Worm (Caenorhabditis elegans) whole organism, L2 larva: ENCODE measurements around the gene oac-24.

ENCODE experiments used
- C34F6.9 ChIP-seq: fragments of 150-350 bp; optimal IDR thresholded peaks from 2 replicates; lab custom pipeline; 2014; ENCODE audit warnings: missing biosample characterization, missing genetic modification characterization
- F13H6.1 ChIP-seq: sonication (generic microtip); optimal IDR thresholded peaks from 2 replicates; lab custom pipeline; 2016; ENCODE audit warnings: missing genetic modification characterization, missing compliant biosample characterization
- R02D3.7 ChIP-seq: fragments of 150-350 bp; optimal IDR thresholded peaks from 2 replicates; lab custom pipeline; 2014; ENCODE audit warnings: missing biosample characterization, missing genetic modification characterization
- Y55F3AM.14 ChIP-seq: fragments of 200-800 bp; sonication (Bioruptor generic); optimal IDR thresholded peaks from 2 replicates; lab custom pipeline; 2018; ENCODE audit warnings: mild to moderate bottlenecking, missing genetic modification characterization, missing compliant biosample characterization
- ZK546.5 ChIP-seq: sonication (generic microtip); optimal IDR thresholded peaks from 2 replicates; lab custom pipeline; 2017; ENCODE audit warnings: missing biosample characterization, missing genetic modification characterization
- aly-2 ChIP-seq: fragments of 150-350 bp; optimal IDR thresholded peaks from 2 replicates; lab custom pipeline; 2014; ENCODE audit warnings: missing biosample characterization, missing genetic modification characterization
- ama-1 ChIP-seq: fragments of 150-350 bp; optimal IDR thresholded peaks from 2 replicates; lab custom pipeline; 2018; ENCODE audit warnings: inconsistent platforms
- ceh-16 ChIP-seq: fragments of 150-350 bp; optimal IDR thresholded peaks from 2 replicates; lab custom pipeline; 2014; ENCODE audit warnings: missing biosample characterization, missing genetic modification characterization
- crh-2 ChIP-seq: sonication (generic microtip); optimal IDR thresholded peaks from 2 replicates; lab custom pipeline; 2017; ENCODE audit warnings: missing biosample characterization, missing genetic modification characterization
- dmd-4 ChIP-seq: sonication (generic microtip); optimal IDR thresholded peaks from 2 replicates; lab custom pipeline; 2017; ENCODE audit warnings: missing biosample characterization, missing genetic modification characterization
- elt-1 ChIP-seq: fragments of 150-350 bp; optimal IDR thresholded peaks from 2 replicates; lab custom pipeline; 2014; ENCODE audit warnings: missing biosample characterization, missing genetic modification characterization
- elt-3 ChIP-seq: sonication (generic microtip); optimal IDR thresholded peaks from 2 replicates; lab custom pipeline; 2017; ENCODE audit warnings: missing biosample characterization, missing genetic modification characterization
- fos-1 ChIP-seq: fragments of 150-350 bp; optimal IDR thresholded peaks from 2 replicates; lab custom pipeline; 2014; ENCODE audit warnings: missing biosample characterization, missing genetic modification characterization
- gmeb-1 ChIP-seq: fragments of 150-350 bp; optimal IDR thresholded peaks from 2 replicates; lab custom pipeline; 2014; ENCODE audit warnings: missing biosample characterization, missing genetic modification characterization
- lin-11 ChIP-seq: fragments of 150-350 bp; sonication (generic microtip); optimal IDR thresholded peaks from 2 replicates; lab custom pipeline; 2014; ENCODE audit warnings: missing biosample characterization, missing genetic modification characterization, inconsistent platforms, mixed read lengths
- lin-13 ChIP-seq: fragments of 150-350 bp; optimal IDR thresholded peaks from 2 replicates; lab custom pipeline; 2014; ENCODE audit warnings: missing biosample characterization, missing genetic modification reagents, missing genetic modification characterization
- lsy-2 ChIP-seq, 2 experiments: fragments of 150-350 bp in 1 of 2; sonication (generic microtip) in 1 of 2; optimal IDR thresholded peaks; 2 replicates each; lab custom pipeline; 2014 to 2017; ENCODE audit warnings: missing biosample characterization in 2 of 2, missing genetic modification characterization in 2 of 2
- mab-5 ChIP-seq: fragments of 150-350 bp; optimal IDR thresholded peaks from 2 replicates; lab custom pipeline; 2014; ENCODE audit warnings: missing biosample characterization, missing genetic modification characterization
- mbf-1 ChIP-seq: sonication (generic microtip); optimal IDR thresholded peaks from 2 replicates; lab custom pipeline; 2017; ENCODE audit warnings: missing biosample characterization, missing genetic modification characterization
- mdl-1 ChIP-seq, 2 experiments: fragments of 150-350 bp in 1 of 2; sonication (generic microtip) in 1 of 2; optimal IDR thresholded peaks; 2 replicates each; lab custom pipeline; 2017; ENCODE audit warnings: missing biosample characterization in 2 of 2, missing genetic modification characterization in 2 of 2
- nhr-11 ChIP-seq: fragments of 150-350 bp; optimal IDR thresholded peaks from 2 replicates; lab custom pipeline; 2014; ENCODE audit warnings: missing biosample characterization, missing genetic modification characterization
- nhr-12 ChIP-seq: fragments of 150-350 bp; optimal IDR thresholded peaks from 2 replicates; lab custom pipeline; 2014; ENCODE audit warnings: missing biosample characterization, missing genetic modification characterization
- nhr-129 ChIP-seq: fragments of 150-350 bp; optimal IDR thresholded peaks from 2 replicates; lab custom pipeline; 2014; ENCODE audit warnings: missing biosample characterization, missing genetic modification characterization
- nhr-21 ChIP-seq: fragments of 150-350 bp; optimal IDR thresholded peaks from 2 replicates; lab custom pipeline; 2014; ENCODE audit warnings: missing biosample characterization, missing genetic modification characterization
- nhr-237 ChIP-seq: fragments of 150-350 bp; optimal IDR thresholded peaks from 2 replicates; lab custom pipeline; 2014; ENCODE audit warnings: missing biosample characterization, missing genetic modification characterization
- nhr-25 ChIP-seq: fragments of 150-350 bp; sonication (generic microtip); optimal IDR thresholded peaks from 3 replicates; lab custom pipeline; 2014; ENCODE audit warnings: missing biosample characterization, missing genetic modification characterization
- sem-4 ChIP-seq: fragments of 150-350 bp; optimal IDR thresholded peaks from 2 replicates; lab custom pipeline; 2014; ENCODE audit warnings: missing biosample characterization, missing genetic modification reagents, missing genetic modification characterization
- skn-1 ChIP-seq: sonication (generic microtip); optimal IDR thresholded peaks from 2 replicates; lab custom pipeline; 2017; ENCODE audit warnings: missing biosample characterization, missing genetic modification characterization
- sma-3 ChIP-seq: sonication (generic microtip); optimal IDR thresholded peaks from 2 replicates; lab custom pipeline; 2016; ENCODE audit warnings: missing genetic modification reagents, missing genetic modification characterization, missing compliant biosample characterization
- sma-9 ChIP-seq, 2 experiments: fragments of 150-350 bp in 1 of 2; sonication (generic microtip) in 1 of 2; optimal IDR thresholded peaks; 2 replicates each; lab custom pipeline; 2014 to 2016; ENCODE audit warnings: missing genetic modification characterization in 2 of 2, mild to moderate bottlenecking in 1 of 2, missing biosample characterization in 1 of 2, missing compliant biosample characterization in 1 of 2, missing genetic modification reagents in 1 of 2, moderate library complexity in 1 of 2
- unc-55 ChIP-seq: fragments of 150-350 bp; sonication (generic microtip); optimal IDR thresholded peaks from 3 replicates; lab custom pipeline; 2014; ENCODE audit warnings: missing biosample characterization, missing genetic modification reagents, missing genetic modification characterization
- unc-62 ChIP-seq: fragments of 150-350 bp; optimal IDR thresholded peaks from 2 replicates; lab custom pipeline; 2014; ENCODE audit warnings: missing biosample characterization, missing genetic modification reagents, missing genetic modification characterization
- zag-1 ChIP-seq: fragments of 150-350 bp; optimal IDR thresholded peaks from 2 replicates; lab custom pipeline; 2014; ENCODE audit warnings: missing biosample characterization, missing genetic modification characterization
- ztf-1 ChIP-seq: fragments of 200-800 bp; sonication (Bioruptor generic); conservative IDR thresholded peaks from 2 replicates; pipeline ENCODE4 v1.3.6; 2022; ENCODE audit warnings: missing genetic modification characterization, missing compliant biosample characterization
- ztf-11 ChIP-seq: sonication (generic microtip); optimal IDR thresholded peaks from 2 replicates; lab custom pipeline; 2017; ENCODE audit warnings: missing biosample characterization, missing genetic modification characterization

The oac-24 gene

ce11 chrV:4719965-4720364 is 9.4 kb downstream of the oac-24 start, which contains the start of gene prx-6:
prx-6 (minus strand) TSS chrV:4720093.
- TF ChIP-seq fos-1 (peak; percentile 41), gmeb-1 (peak; percentile 6), ama-1 (lab: Kevin White, UChicago) (no peak), nhr-129 (no peak), mdl-1 (tag; optimal IDR thresholded peaks at IDR 0.05; lab: Kevin White, UChicago) (no peak), lin-11 (tag; lab: Kevin White, UChicago) (no peak), lin-13 (GFP tag; lab: Kevin White, UChicago) (no peak), crh-2 (tag; lab: Kevin White, UChicago) (peak; percentile 66)
- TF ChIP-seq, all 48 proteins: peak for 3

- no peak for TF ChIP-seq C34F6.9 (tag; lab: Kevin White, UChicago)
- peak; percentile 5 for TF ChIP-seq sma-9 (GFP tag; optimal IDR thresholded peaks at IDR 0.05; lab: Kevin White, UChicago)
- TF ChIP-seq sma-9 (tag; optimal IDR thresholded peaks at IDR 0.05; lab: Kevin White, UChicago) = no peak
- peak; percentile 12 for TF ChIP-seq gmeb-1
- TF ChIP-seq fos-1 = peak; percentile 91
- peak; percentile 50 for TF ChIP-seq crh-2 (tag; lab: Kevin White, UChicago)
Measured at ce11 chrV:4720884-4721464, 10.4 kb downstream of the oac-24 start.

- no peak for TF ChIP-seq unc-55 (GFP tag; lab: Kevin White, UChicago)
- no peak for TF ChIP-seq lin-13 (GFP tag; lab: Kevin White, UChicago)
- no peak for TF ChIP-seq ztf-11 (tag; lab: Kevin White, UChicago)
- TF ChIP-seq dmd-4 = no peak
- no peak for TF ChIP-seq mab-5
- TF ChIP-seq nhr-237 = no peak
Measured at ce11 chrV:4722314-4722713, 11.8 kb downstream of the oac-24 start, which contains the start of gene F39G3.5. F39G3.5 (plus strand) TSS chrV:4722614.

ce11 chrV:4724453-4724852 is 13.9 kb downstream of the oac-24 start, which contains the start of gene F39G3.4:
F39G3.4 (plus strand) TSS chrV:4724753.
- TF ChIP-seq elt-1 (tag; lab: Kevin White, UChicago) = no peak
- no peak for TF ChIP-seq lsy-2 (tag; optimal IDR thresholded peaks at IDR 0.05; lab: Kevin White, UChicago)
- no peak for TF ChIP-seq crh-2 (tag; lab: Kevin White, UChicago)
- TF ChIP-seq elt-3 = no peak
- no peak for TF ChIP-seq sma-3 (GFP tag; lab: Kevin White, UChicago)
- no peak for TF ChIP-seq dmd-4
- TF ChIP-seq ztf-11 (tag; lab: Kevin White, UChicago) = no peak
- no peak for TF ChIP-seq ama-1 (lab: Kevin White, UChicago)

- TF ChIP-seq Y55F3AM.14 (GFP tag; lab: Kevin White, UChicago) (peak; percentile 59), F13H6.1 (tag; lab: Kevin White, UChicago) (peak; percentile 58), skn-1 (tag; lab: Kevin White, UChicago) (no peak), lin-13 (GFP tag; lab: Kevin White, UChicago) (peak; percentile 1), lsy-2 (tag; optimal IDR thresholded peaks at IDR 0.05; lab: Kevin White, UChicago) (peak in 1 of 2 experiments; percentile 20), crh-2 (tag; lab: Kevin White, UChicago) (peak; percentile 2), C34F6.9 (tag; lab: Kevin White, UChicago) (peak; percentile 29), nhr-129 (peak; percentile 54), mbf-1 (no peak)
Measured at ce11 chrV:4730075-4730474, 19.5 kb downstream of the oac-24 start, which contains the start of gene tig-2. tig-2 (minus strand) TSS chrV:4730161.

- TF ChIP-seq nhr-129 (peak; percentile 38), fos-1 (peak; percentile 30), lsy-2 (tag; optimal IDR thresholded peaks at IDR 0.05; lab: Kevin White, UChicago) (peak in 1 of 2 experiments; percentile 67), skn-1 (tag; lab: Kevin White, UChicago) (peak; percentile 12), Y55F3AM.14 (GFP tag; lab: Kevin White, UChicago) (no peak), sma-3 (GFP tag; lab: Kevin White, UChicago) (peak; percentile 40), sem-4 (tag; lab: Kevin White, UChicago) (peak; percentile 48), R02D3.7 (tag; lab: Kevin White, UChicago) (no peak), aly-2 (no peak), unc-55 (GFP tag; lab: Kevin White, UChicago) (peak; percentile 73), mbf-1 (no peak), mab-5 (peak; percentile 71), crh-2 (tag; lab: Kevin White, UChicago) (peak; percentile 42), nhr-11 (no peak), unc-62 (GFP tag; lab: Kevin White, UChicago) (no peak), ama-1 (lab: Kevin White, UChicago) (peak; percentile 3), C34F6.9 (tag; lab: Kevin White, UChicago) (peak; percentile 60), lin-11 (tag; lab: Kevin White, UChicago) (peak; percentile 47), ZK546.5 (no peak), nhr-21 (peak; percentile 6), ceh-16 (tag; lab: Kevin White, UChicago) (no peak), mdl-1 (tag; optimal IDR thresholded peaks at IDR 0.05; lab: Kevin White, UChicago) (no peak), zag-1 (tag; lab: Kevin White, UChicago) (no peak), sma-9 (GFP tag; optimal IDR thresholded peaks at IDR 0.05; lab: Kevin White, UChicago) (peak; percentile 51), sma-9 (tag; optimal IDR thresholded peaks at IDR 0.05; lab: Kevin White, UChicago) (no peak), elt-3 (no peak), lin-13 (GFP tag; lab: Kevin White, UChicago) (peak; percentile 59), ztf-1 (GFP tag; lab: Robert Waterston, UW) (no peak), nhr-25 (tag; lab: Kevin White, UChicago) (peak; percentile 54), nhr-12 (tag; lab: Kevin White, UChicago) (no peak)
Measured at ce11 chrV:4731154-4731961, 20.8 kb downstream of the oac-24 start, which contains the start of gene F39G3.3. F39G3.3 (plus strand) TSS chrV:4731911.
